Worm (Caenorhabditis elegans) whole organism, L1 larva: ENCODE data around the gene F07B10.7.

Source experiments
- ceh-90 ChIP-seq: sonication (generic microtip); optimal IDR thresholded peaks from 2 replicates; lab custom pipeline; 2016; ENCODE audit warnings: missing genetic modification characterization, missing compliant biosample characterization
- elt-3 ChIP-seq, 6 experiments: fragments of 150-350 bp in 1 of 6; sonication (generic microtip); optimal IDR thresholded peaks; 2 replicates each; lab custom pipeline; 2017 to 2018; ENCODE audit warnings: missing biosample characterization in 6 of 6, missing genetic modification characterization in 6 of 6, inconsistent platforms in 1 of 6
- fkh-10 ChIP-seq: sonication (generic microtip); optimal IDR thresholded peaks from 2 replicates; lab custom pipeline; 2017; ENCODE audit warnings: missing biosample characterization, missing genetic modification reagents, missing genetic modification characterization
- fos-1 ChIP-seq: fragments of 150-350 bp; optimal IDR thresholded peaks from 2 replicates; lab custom pipeline; 2014; ENCODE audit warnings: missing biosample characterization, missing genetic modification characterization
- lsy-2 ChIP-seq, 2 experiments: fragments of 150-350 bp; optimal IDR thresholded peaks; 2 replicates each; lab custom pipeline; 2014; ENCODE audit warnings: missing biosample characterization in 2 of 2, missing genetic modification characterization in 2 of 2
- nhr-11 ChIP-seq: fragments of 150-350 bp; optimal IDR thresholded peaks from 2 replicates; lab custom pipeline; 2014; ENCODE audit warnings: missing biosample characterization, missing genetic modification characterization
- nhr-20 ChIP-seq: sonication (generic microtip); optimal IDR thresholded peaks from 2 replicates; lab custom pipeline; 2016; ENCODE audit warnings: mild to moderate bottlenecking, missing genetic modification characterization, missing compliant biosample characterization
- nhr-76 ChIP-seq: sonication (generic microtip); optimal IDR thresholded peaks from 2 replicates; lab custom pipeline; 2017; ENCODE audit warnings: missing biosample characterization, missing genetic modification characterization
- pqm-1 ChIP-seq: sonication (generic microtip); optimal IDR thresholded peaks from 3 replicates; lab custom pipeline; 2017; ENCODE audit warnings: missing biosample characterization, missing genetic modification characterization
- sox-4 ChIP-seq: sonication (generic microtip); optimal IDR thresholded peaks from 2 replicates; lab custom pipeline; 2016; ENCODE audit warnings: missing genetic modification characterization, missing compliant biosample characterization

DNA sequence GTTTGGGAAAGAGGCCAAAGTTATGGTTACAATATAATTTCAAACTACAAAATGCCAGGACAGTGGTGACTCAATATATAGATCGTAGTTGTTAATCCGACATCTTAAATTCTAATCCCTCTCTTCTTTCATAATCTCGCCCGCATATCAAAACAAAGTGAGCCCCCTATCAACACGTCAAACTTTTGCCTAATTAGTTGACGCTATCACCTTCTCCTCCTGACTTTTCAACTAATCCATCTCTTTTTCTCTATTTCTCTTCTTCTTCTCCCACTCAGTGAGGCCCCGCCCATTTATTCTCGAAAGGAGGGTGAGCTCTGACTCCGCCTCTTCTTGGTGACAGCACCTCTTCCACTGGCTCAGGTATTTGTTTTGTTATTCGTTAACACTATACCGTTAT is 49.2 kb downstream of the F07B10.7 start:
- no peak for TF ChIP-seq nhr-76
- TF ChIP-seq ceh-90 (tag; lab: Kevin White, UChicago), result no peak
- no peak for TF ChIP-seq pqm-1 (tag; lab: Kevin White, UChicago)
- no peak for TF ChIP-seq elt-3 (tag; optimal IDR thresholded peaks at IDR 0.05; lab: Kevin White, UChicago)
- TF ChIP-seq lsy-2 (tag; optimal IDR thresholded peaks at IDR 0.05; lab: Kevin White, UChicago), result no peak
- no peak for TF ChIP-seq nhr-11 (tag; lab: Kevin White, UChicago)
- no peak for TF ChIP-seq fos-1 (tag; lab: Kevin White, UChicago)
- no peak for TF ChIP-seq sox-4
- peak; percentile 9 for TF ChIP-seq fkh-10
- TF ChIP-seq nhr-20, result peak; percentile 4
